Fruit fly (Drosophila melanogaster) S2 (cell line): Measurements from ENCODE around the gene Ilp3.

ENCODE experiments used
- CG8478 ChIP-seq: fragments of >200 bp; optimal IDR thresholded peaks from 2 replicates; lab custom pipeline; 2018
- CTCF ChIP-seq, 2 experiments: fragments of >200 bp; optimal IDR thresholded peaks; 2 replicates each; lab custom pipeline; 2018

Ilp3 gene

dm6 chr3L:9802020-9802419, at the start of gene Ilp3:
Gene Ilp3 (minus strand): TSS chr3L:9802120.
- TF ChIP-seq CTCF (optimal IDR thresholded peaks at IDR 0.05; lab: Kevin White, UChicago) (no peak), CG8478 (lab: Kevin White, UChicago) (no peak)

dm6 chr3L:9851000-9851671, 49.2 kb upstream of the Ilp3 start:
- TF ChIP-seq CG8478 (lab: Kevin White, UChicago), result no peak

dm6 chr3L:9850114-9850513, 48.2 kb upstream of the Ilp3 start:
- TF ChIP-seq CTCF (optimal IDR thresholded peaks at IDR 0.05; lab: Kevin White, UChicago), result no peak
- TF ChIP-seq CG8478 (lab: Kevin White, UChicago), result no peak

DNA sequence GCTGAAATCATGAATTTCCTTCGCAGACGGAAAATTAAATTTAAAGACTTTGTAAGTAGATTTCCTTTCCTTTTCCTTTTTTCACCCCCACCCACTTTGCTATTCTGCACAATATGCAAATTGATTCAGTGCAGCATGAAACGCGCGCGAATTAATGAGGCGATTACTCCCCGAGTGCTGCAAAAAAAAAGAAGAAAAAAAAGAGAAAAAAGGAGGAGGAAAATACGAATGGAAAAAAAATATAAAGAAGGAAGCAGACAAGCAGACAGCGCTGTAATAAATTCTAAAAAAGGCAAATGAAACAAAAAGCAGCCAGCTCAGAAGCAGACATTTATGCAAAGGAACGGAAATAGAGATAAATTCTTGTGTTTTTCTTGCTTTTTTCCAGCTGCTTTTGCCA, 46.8 kb upstream of the Ilp3 start:
- TF ChIP-seq CG8478 (lab: Kevin White, UChicago) (no peak), CTCF (optimal IDR thresholded peaks at IDR 0.05; lab: Kevin White, UChicago) (no peak)

dm6 chr3L:9847420-9847977, 45.6 kb upstream of the Ilp3 start:
- TF ChIP-seq CG8478 (lab: Kevin White, UChicago), result no peak
- no peak for TF ChIP-seq CTCF (optimal IDR thresholded peaks at IDR 0.05; lab: Kevin White, UChicago)

DNA sequence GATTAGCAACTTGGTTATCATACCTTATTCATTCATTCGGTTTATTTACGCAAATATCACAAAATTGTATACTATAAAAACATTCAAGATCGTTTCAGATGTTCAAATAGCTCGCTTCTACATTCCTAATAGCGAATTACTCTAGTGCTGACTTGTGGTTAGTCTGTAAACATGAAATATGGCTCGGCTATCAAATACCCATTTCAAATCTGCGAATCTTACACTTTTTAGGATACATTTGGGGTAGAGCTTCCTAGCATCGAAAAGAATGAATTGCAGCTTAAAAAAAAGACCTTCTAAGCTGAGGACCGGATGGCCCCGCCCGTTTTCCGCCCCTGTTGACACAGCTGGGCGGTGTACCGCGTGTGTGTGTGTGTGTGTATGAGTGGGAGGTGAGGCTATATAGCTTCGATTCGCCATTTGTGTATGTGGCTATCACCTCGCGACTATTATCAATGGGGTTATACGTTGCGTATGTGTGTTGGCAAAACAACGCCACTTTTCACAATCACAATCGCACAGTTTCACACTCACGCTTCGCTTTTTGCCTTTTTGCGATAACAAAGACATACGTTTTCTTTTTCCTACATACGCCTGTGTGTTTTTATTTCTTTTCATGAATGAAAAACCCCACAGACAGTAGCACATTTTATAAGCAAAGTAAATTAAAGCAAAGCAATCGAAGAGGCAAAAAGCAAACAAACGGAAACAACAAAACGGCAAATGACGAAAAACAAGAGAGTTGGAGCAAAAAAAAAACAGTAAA, 44.8 kb upstream of the Ilp3 start:
- TF ChIP-seq CG8478 (lab: Kevin White, UChicago) (no peak), CTCF (optimal IDR thresholded peaks at IDR 0.05; lab: Kevin White, UChicago) (no peak)

DNA sequence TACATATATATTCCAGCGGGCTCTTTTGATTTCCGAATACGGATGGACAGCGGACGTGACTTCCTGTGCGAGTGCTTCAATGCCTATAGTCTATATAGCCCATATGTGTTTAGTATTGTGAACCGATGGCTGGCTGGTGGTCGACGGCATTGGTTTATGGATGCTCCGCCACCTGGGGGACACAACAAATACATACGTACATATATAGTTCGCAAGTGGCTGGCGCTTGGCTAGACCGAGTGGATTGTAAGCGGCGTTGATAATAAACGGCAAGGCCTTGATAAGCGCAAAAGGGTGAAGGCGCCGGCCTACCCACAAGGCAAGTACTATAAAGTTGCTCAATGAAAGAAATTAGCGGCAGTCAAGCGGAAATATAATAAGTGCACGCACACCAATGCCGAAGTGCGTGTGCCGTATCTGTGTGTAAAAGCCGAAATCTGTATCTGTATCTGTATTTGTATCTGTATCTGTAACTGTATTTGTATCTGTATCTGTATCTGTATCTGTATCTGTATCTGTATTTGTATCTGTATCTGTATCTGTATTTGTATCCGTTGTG, 44.1 kb upstream of the Ilp3 start:
- TF ChIP-seq CTCF (optimal IDR thresholded peaks at IDR 0.05; lab: Kevin White, UChicago) (no peak), CG8478 (lab: Kevin White, UChicago) (no peak)

dm6 chr3L:9842043-9842442, 40.1 kb upstream of the Ilp3 start:
- no peak for TF ChIP-seq CTCF (optimal IDR thresholded peaks at IDR 0.05; lab: Kevin White, UChicago)
- no peak for TF ChIP-seq CG8478 (lab: Kevin White, UChicago)

DNA sequence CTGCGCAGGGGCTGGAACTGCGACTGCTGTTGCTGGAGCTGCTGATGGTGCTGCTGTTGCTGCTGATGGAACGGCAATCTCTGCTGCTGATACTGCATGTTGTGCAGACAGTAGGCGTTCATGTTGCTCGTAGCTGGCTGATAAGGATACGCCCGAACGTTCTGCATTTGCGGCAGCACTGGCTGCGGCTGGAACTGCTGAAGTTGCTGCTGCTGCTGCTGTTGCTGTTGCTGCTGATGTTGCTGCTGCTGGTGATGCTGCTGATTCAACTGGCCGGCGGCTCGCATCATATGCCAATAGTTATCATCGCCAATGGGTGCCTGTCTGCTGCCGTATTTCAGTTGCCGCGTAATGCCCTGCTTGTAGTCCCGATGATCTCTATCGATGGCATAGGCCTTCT, 38.8 kb upstream of the Ilp3 start:
- TF ChIP-seq CTCF (optimal IDR thresholded peaks at IDR 0.05; lab: Kevin White, UChicago), result no peak
- no peak for TF ChIP-seq CG8478 (lab: Kevin White, UChicago)

- TF ChIP-seq CTCF (optimal IDR thresholded peaks at IDR 0.05; lab: Kevin White, UChicago) (no peak), CG8478 (lab: Kevin White, UChicago) (no peak)
These were observed 36.6 kb upstream of the Ilp3 start, which contains the start of gene Cdk8 for dm6 chr3L:9838534-9838933. Gene Cdk8 (minus strand): TSS chr3L:9838670.

DNA sequence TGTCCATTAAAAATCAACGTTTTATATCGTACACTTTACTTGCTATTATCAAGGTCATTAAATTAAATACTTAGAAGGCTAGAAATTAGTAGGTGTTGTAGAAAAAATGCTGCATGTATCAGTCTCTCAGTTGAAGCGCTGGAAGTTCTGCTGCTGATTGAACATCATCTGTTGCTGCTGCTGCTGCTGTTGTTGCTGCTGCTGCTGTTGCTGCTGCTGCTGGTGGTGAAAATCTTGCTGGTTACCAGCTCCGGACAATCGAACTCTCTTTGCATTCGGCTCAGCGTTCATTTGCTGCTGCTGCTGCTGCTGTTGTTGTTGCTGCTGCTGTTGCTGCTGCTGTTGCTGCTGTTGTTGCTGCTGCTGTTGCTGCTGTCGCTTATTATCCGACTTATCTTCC, 35.1 kb upstream of the Ilp3 start:
- TF ChIP-seq CG8478 (lab: Kevin White, UChicago) (no peak), CTCF (optimal IDR thresholded peaks at IDR 0.05; lab: Kevin White, UChicago) (no peak)

DNA sequence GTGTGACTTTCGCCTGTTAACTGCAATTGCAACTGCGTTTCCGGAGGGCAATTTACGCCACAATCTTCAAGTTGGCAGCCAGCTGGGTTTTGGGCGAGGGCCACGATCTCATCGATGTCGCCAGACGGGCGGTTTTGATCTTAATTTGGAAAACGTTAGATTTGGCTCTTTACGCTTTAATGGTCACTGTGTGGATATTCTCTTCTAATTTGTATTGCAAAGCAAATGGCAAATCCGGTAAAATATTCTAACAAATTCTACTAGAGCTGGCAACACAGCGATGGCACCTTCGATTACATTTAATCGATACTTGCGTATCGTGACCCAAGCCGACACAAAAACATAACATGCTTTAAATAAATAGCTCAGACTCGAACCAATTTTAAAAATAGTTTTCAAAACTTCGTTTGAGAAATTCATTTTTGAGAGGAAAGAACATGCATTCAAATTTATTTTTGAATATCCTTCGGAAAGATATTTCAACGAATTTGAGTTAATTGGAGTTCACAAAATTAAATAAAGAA, 34.7 kb upstream of the Ilp3 start, which contains the start of gene I-2:
I-2 (minus strand) TSS at position 282 of the 524 bp plus-strand sequence.
- TF ChIP-seq CTCF (optimal IDR thresholded peaks at IDR 0.05; lab: Kevin White, UChicago) (peak in 1 of 2 experiments; percentile 28), CG8478 (lab: Kevin White, UChicago) (no peak)

DNA sequence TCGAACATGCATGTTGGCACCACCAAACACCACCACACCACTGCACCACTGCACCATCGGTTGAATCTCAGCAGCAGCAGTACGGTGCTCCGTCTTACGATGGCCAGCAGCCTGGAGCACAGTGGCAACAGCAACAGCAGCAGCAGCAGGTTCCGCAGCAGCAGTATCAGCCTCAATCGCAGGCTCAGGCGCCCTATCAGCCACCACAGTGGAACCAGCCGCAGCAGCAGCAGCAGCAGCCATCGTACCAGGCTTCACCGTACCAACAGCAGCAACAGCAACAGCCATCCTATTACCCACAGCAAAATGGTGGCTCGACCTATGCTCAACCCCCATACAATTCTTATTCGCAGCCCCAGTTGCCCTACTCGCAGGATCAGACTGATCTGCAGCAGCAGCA, 30.2 kb upstream of the Ilp3 start:
- TF ChIP-seq CTCF (optimal IDR thresholded peaks at IDR 0.05; lab: Kevin White, UChicago), result no peak
- no peak for TF ChIP-seq CG8478 (lab: Kevin White, UChicago)

DNA sequence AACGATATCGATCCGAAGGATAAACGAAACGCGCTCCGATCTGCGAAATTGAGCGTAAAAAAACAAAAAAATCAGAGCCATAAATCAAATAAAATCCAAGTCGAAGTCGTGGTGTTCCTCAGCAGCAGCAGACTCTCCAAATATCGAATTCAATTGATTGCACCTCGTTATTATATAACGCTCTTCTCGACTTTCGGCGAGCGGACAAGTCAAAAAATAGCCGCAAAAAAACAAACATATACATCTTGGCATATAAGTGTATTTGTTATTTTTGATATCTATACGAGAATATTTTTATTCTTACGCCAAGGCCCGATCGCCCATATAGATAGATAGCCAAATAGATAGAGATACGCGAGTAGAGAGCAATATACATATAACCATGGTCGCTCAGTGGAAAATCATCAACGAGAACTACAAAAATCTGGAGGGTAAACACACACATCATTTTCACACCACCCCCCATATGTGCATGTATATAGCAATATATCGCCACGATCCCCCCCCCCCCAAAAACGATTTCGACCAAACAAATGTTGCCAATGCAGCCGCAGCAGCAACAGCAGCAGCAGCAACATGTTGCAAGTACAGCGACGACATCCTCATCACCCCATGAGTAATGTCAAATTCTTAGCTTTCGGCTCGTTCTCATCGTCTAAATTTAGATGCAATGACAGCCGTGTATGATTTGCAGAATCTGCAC, 27.9 kb upstream of the Ilp3 start:
- no peak for TF ChIP-seq CG8478 (lab: Kevin White, UChicago)
- TF ChIP-seq CTCF (optimal IDR thresholded peaks at IDR 0.05; lab: Kevin White, UChicago), result no peak
